Worm (Caenorhabditis elegans) whole organism, L4/young adult: ENCODE results near the gene tac-1.

Experiments used
- W03F9.2 ChIP-seq: fragments of 150-350 bp; optimal IDR thresholded peaks from 2 replicates; lab custom pipeline; 2014; ENCODE audit warnings: missing biosample characterization, missing genetic modification characterization
- dao-5 ChIP-seq: sonication (generic microtip); optimal IDR thresholded peaks from 2 replicates; lab custom pipeline; 2016; ENCODE audit warnings: missing genotype, missing genetic modification characterization, moderate library complexity, missing compliant biosample characterization
- him-1 ChIP-seq: sonication (generic microtip); optimal IDR thresholded peaks from 2 replicates; lab custom pipeline; 2016; ENCODE audit warnings: missing genotype, missing genetic modification reagents, missing genetic modification characterization, missing compliant biosample characterization

tac-1 gene

ce11 chrII:14768804-14769203 is 15.1 kb upstream of the tac-1 start:
- no peak for TF ChIP-seq W03F9.2 (tag; lab: Kevin White, UChicago)
- no peak for TF ChIP-seq dao-5 (tag; lab: Kevin White, UChicago)
- TF ChIP-seq him-1 (tag; lab: Kevin White, UChicago) = no peak

ce11 chrII:14757711-14758110 is 4.0 kb upstream of the tac-1 start, which contains the start of gene Y54E2A.5:
Y54E2A.5 (minus strand) TSS chrII:14757811.
- no peak for TF ChIP-seq W03F9.2 (tag; lab: Kevin White, UChicago)
- TF ChIP-seq dao-5 (tag; lab: Kevin White, UChicago) = no peak
- TF ChIP-seq him-1 (tag; lab: Kevin White, UChicago) = no peak

- TF ChIP-seq W03F9.2 (tag; lab: Kevin White, UChicago) (no peak), him-1 (tag; lab: Kevin White, UChicago) (no peak), dao-5 (tag; lab: Kevin White, UChicago) (no peak)
These were observed 431 bp downstream of the tac-1 start for ce11 chrII:14753246-14753645.

ce11 chrII:14752187-14752959 is 1.3 kb downstream of the tac-1 start, which contains the start of gene smg-9:
smg-9 (minus strand) TSS chrII:14752849.
- TF ChIP-seq him-1 (tag; lab: Kevin White, UChicago) (no peak), W03F9.2 (tag; lab: Kevin White, UChicago) (no peak), dao-5 (tag; lab: Kevin White, UChicago) (no peak)

ce11 chrII:14745127-14745526 is 8.6 kb downstream of the tac-1 start:
- no peak for TF ChIP-seq him-1 (tag; lab: Kevin White, UChicago)
- no peak for TF ChIP-seq dao-5 (tag; lab: Kevin White, UChicago)
- no peak for TF ChIP-seq W03F9.2 (tag; lab: Kevin White, UChicago)

- TF ChIP-seq him-1 (tag; lab: Kevin White, UChicago) = no peak
- no peak for TF ChIP-seq W03F9.2 (tag; lab: Kevin White, UChicago)
- TF ChIP-seq dao-5 (tag; lab: Kevin White, UChicago) = no peak
These were observed 14.5 kb downstream of the tac-1 start, which contains the start of gene npr-34 for ce11 chrII:14739143-14739542. npr-34 (minus strand) TSS chrII:14739243.

ce11 chrII:14733424-14733823 is 20.3 kb downstream of the tac-1 start, which contains the start of gene glna-1:
glna-1 (minus strand) TSS chrII:14733524.
- TF ChIP-seq W03F9.2 (tag; lab: Kevin White, UChicago) (no peak), dao-5 (tag; lab: Kevin White, UChicago) (no peak), him-1 (tag; lab: Kevin White, UChicago) (no peak)

- TF ChIP-seq dao-5 (tag; lab: Kevin White, UChicago) (no peak), him-1 (tag; lab: Kevin White, UChicago) (no peak), W03F9.2 (tag; lab: Kevin White, UChicago) (no peak)
These were observed 25.6 kb downstream of the tac-1 start for ce11 chrII:14728119-14728518.

- TF ChIP-seq dao-5 (tag; lab: Kevin White, UChicago) (no peak), W03F9.2 (tag; lab: Kevin White, UChicago) (no peak), him-1 (tag; lab: Kevin White, UChicago) (no peak)
These were observed 47.2 kb downstream of the tac-1 start for ce11 chrII:14706479-14706878.

- TF ChIP-seq him-1 (tag; lab: Kevin White, UChicago) = no peak
- TF ChIP-seq dao-5 (tag; lab: Kevin White, UChicago) = no peak
- no peak for TF ChIP-seq W03F9.2 (tag; lab: Kevin White, UChicago)
These were observed 47.7 kb downstream of the tac-1 start for ce11 chrII:14705956-14706355.

- TF ChIP-seq W03F9.2 (tag; lab: Kevin White, UChicago) (no peak), him-1 (tag; lab: Kevin White, UChicago) (no peak), dao-5 (tag; lab: Kevin White, UChicago) (no peak)
These were observed 48.5 kb downstream of the tac-1 start, which contains the start of gene C09F9.2 for ce11 chrII:14705215-14705614. C09F9.2 (plus strand) TSS chrII:14705515.

ce11 chrII:14704204-14704603 is 49.5 kb downstream of the tac-1 start:
- TF ChIP-seq him-1 (tag; lab: Kevin White, UChicago) (no peak), dao-5 (tag; lab: Kevin White, UChicago) (no peak), W03F9.2 (tag; lab: Kevin White, UChicago) (no peak)

ce11 chrII:14703232-14703926 is 50.3 kb downstream of the tac-1 start:
- TF ChIP-seq him-1 (tag; lab: Kevin White, UChicago) (no peak), W03F9.2 (tag; lab: Kevin White, UChicago) (no peak), dao-5 (tag; lab: Kevin White, UChicago) (no peak)
